Fruit fly (Drosophila melanogaster) whole organism: ENCODE results near the gene CG34057.

Source experiments
- pan ChIP-seq: fragments of >200 bp; optimal IDR thresholded peaks from 2 replicates; lab custom pipeline; 2017
- psq ChIP-seq: fragments of >200 bp; optimal IDR thresholded peaks from 2 replicates; lab custom pipeline; 2017

dm6 chr3L:895314-895980 is 1.7 kb upstream of the CG34057 start, which contains the start of gene CG34056:
- no peak for TF ChIP-seq psq (lab: Kevin White, UChicago)
- no peak for TF ChIP-seq pan (lab: Kevin White, UChicago)
